Worm (Caenorhabditis elegans) whole organism, young adult: Measurements from ENCODE around the gene F14H3.6.

Experiments
- B0035.1 ChIP-seq: sonication (generic microtip); optimal IDR thresholded peaks from 2 replicates; lab custom pipeline; 2016; ENCODE audit warnings: missing genetic modification characterization, mild to moderate bottlenecking, missing compliant biosample characterization, missing genotype, missing genetic modification reagents
- C06A6.2 ChIP-seq: fragments of 200-800 bp; sonication (Bioruptor generic); conservative IDR thresholded peaks from 2 replicates; pipeline ENCODE4 v1.3.6; 2022; ENCODE audit warnings: missing genetic modification characterization, missing compliant biosample characterization
- D2030.7 ChIP-seq: fragments of 200-800 bp; sonication (Bioruptor generic); IDR thresholded peaks from 2 replicates; pipeline ENCODE4 v1.3.6; 2022; ENCODE audit warnings: missing genetic modification reagents, missing genetic modification characterization, missing compliant biosample characterization
- F10E7.11 ChIP-seq: sonication (generic microtip); optimal IDR thresholded peaks from 2 replicates; lab custom pipeline; 2017; ENCODE audit warnings: mild to moderate bottlenecking, missing genetic modification characterization, moderate library complexity, missing compliant biosample characterization
- F39B2.1 ChIP-seq: fragments of 200-800 bp; sonication (Bioruptor generic); IDR thresholded peaks from 2 replicates; pipeline ENCODE4 v1.3.6; 2022; ENCODE audit warnings: missing genetic modification reagents, missing genetic modification characterization, missing compliant biosample characterization
- K12H6.12 ChIP-seq: fragments of 200-800 bp; sonication (Bioruptor generic); optimal IDR thresholded peaks from 2 replicates; lab custom pipeline; 2018; ENCODE audit warnings: mild to moderate bottlenecking, missing genetic modification characterization, missing compliant biosample characterization
- akir-1 ChIP-seq: fragments of 200-800 bp; sonication (Bioruptor generic); optimal IDR thresholded peaks from 2 replicates; lab custom pipeline; 2018; ENCODE audit warnings: mild to moderate bottlenecking, missing genetic modification characterization, moderate library complexity, missing compliant biosample characterization
- attf-3 ChIP-seq: fragments of 200-800 bp; sonication (Bioruptor generic); conservative IDR thresholded peaks from 2 replicates; pipeline ENCODE4 v1.3.6; 2022; ENCODE audit warnings: missing genetic modification reagents, missing genetic modification characterization, missing compliant biosample characterization
- attf-5 ChIP-seq: fragments of 200-800 bp; sonication (Bioruptor generic); optimal IDR thresholded peaks from 2 replicates; lab custom pipeline; 2018; ENCODE audit warnings: mild to moderate bottlenecking, missing genetic modification characterization, missing compliant biosample characterization
- bed-2 ChIP-seq: fragments of 200-800 bp; sonication (Bioruptor generic); IDR thresholded peaks from 2 replicates; pipeline ENCODE4 v1.3.6; 2022; ENCODE audit warnings: missing genetic modification reagents, missing genetic modification characterization, missing compliant biosample characterization
- ceh-79 ChIP-seq: sonication (generic microtip); optimal IDR thresholded peaks from 2 replicates; lab custom pipeline; 2017; ENCODE audit warnings: mild to moderate bottlenecking, missing genetic modification characterization, missing compliant biosample characterization
- ceh-91 ChIP-seq: fragments of 200-800 bp; sonication (Bioruptor generic); IDR thresholded peaks from 2 replicates; pipeline ENCODE4 v1.3.6; 2022; ENCODE audit warnings: missing genetic modification reagents, missing genetic modification characterization, missing compliant biosample characterization
- dpl-1 ChIP-seq: fragments of 150-350 bp; optimal IDR thresholded peaks from 2 replicates; lab custom pipeline; 2014; ENCODE audit warnings: missing biosample characterization, missing genetic modification reagents, missing genetic modification characterization
- efl-1 ChIP-seq: fragments of 150-350 bp; optimal IDR thresholded peaks from 2 replicates; lab custom pipeline; 2014; ENCODE audit warnings: missing biosample characterization, missing genetic modification reagents, missing genetic modification characterization
- egl-18 ChIP-seq: fragments of 200-800 bp; sonication (Bioruptor generic); IDR thresholded peaks from 2 replicates; pipeline ENCODE4 v1.3.6; 2022; ENCODE audit warnings: missing genetic modification reagents, missing genetic modification characterization, missing compliant biosample characterization
- egrh-3 ChIP-seq: fragments of 200-800 bp; sonication (Bioruptor generic); IDR thresholded peaks from 2 replicates; pipeline ENCODE4 v1.3.6; 2022; ENCODE audit warnings: missing genetic modification reagents, missing genetic modification characterization, missing compliant biosample characterization
- fkh-3 ChIP-seq: sonication (generic microtip); optimal IDR thresholded peaks from 2 replicates; lab custom pipeline; 2016; ENCODE audit warnings: mild to moderate bottlenecking, missing genetic modification characterization, missing compliant biosample characterization
- hmg-1.2 ChIP-seq: fragments of 200-800 bp; sonication (Bioruptor generic); IDR thresholded peaks from 2 replicates; pipeline ENCODE4 v1.3.6; 2022; ENCODE audit warnings: missing genetic modification reagents, missing genetic modification characterization, missing compliant biosample characterization
- hsf-1 ChIP-seq: fragments of 200-800 bp; sonication (Bioruptor generic); IDR thresholded peaks from 2 replicates; pipeline ENCODE4 v1.3.6; 2022; ENCODE audit warnings: missing genetic modification reagents, missing genetic modification characterization, missing compliant biosample characterization
- lag-1 ChIP-seq: fragments of 200-800 bp; sonication (Bioruptor generic); IDR thresholded peaks from 2 replicates; pipeline ENCODE4 v1.3.6; 2022; ENCODE audit warnings: missing genetic modification reagents, missing genetic modification characterization, missing compliant biosample characterization
- madf-10 ChIP-seq: sonication (generic microtip); optimal IDR thresholded peaks from 2 replicates; lab custom pipeline; 2016; ENCODE audit warnings: mild to moderate bottlenecking, missing genetic modification characterization, missing compliant biosample characterization
- madf-6 ChIP-seq: fragments of 200-800 bp; sonication (Bioruptor generic); IDR thresholded peaks from 2 replicates; pipeline ENCODE4 v1.3.6; 2022; ENCODE audit warnings: missing genetic modification reagents, missing genetic modification characterization, missing compliant biosample characterization
- madf-8 ChIP-seq: fragments of 200-800 bp; sonication (Bioruptor generic); conservative IDR thresholded peaks from 2 replicates; pipeline ENCODE4 v1.3.6; 2022; ENCODE audit warnings: missing genetic modification reagents, missing genetic modification characterization, missing compliant biosample characterization
- nhr-27 ChIP-seq: fragments of 200-800 bp; sonication (Bioruptor generic); optimal IDR thresholded peaks from 2 replicates; lab custom pipeline; 2018; ENCODE audit warnings: mild to moderate bottlenecking, missing genetic modification characterization, moderate library complexity, missing compliant biosample characterization
- nhr-80 ChIP-seq: sonication (generic microtip); optimal IDR thresholded peaks from 2 replicates; lab custom pipeline; 2016; ENCODE audit warnings: missing genetic modification characterization, missing compliant biosample characterization
- nhr-90 ChIP-seq: sonication (generic microtip); optimal IDR thresholded peaks from 2 replicates; lab custom pipeline; 2016; ENCODE audit warnings: missing genotype, mild to moderate bottlenecking, missing genetic modification characterization, missing compliant biosample characterization
- pha-4 ChIP-seq: fragments of 150-350 bp; sonication (generic microtip); optimal IDR thresholded peaks from 2 replicates; lab custom pipeline; 2014; ENCODE audit warnings: missing biosample characterization, missing genetic modification reagents, missing genetic modification characterization
- rpc-1 ChIP-seq, 2 experiments: fragments of 150-350 bp in 1 of 2; sonication (generic microtip) in 1 of 2; optimal IDR thresholded peaks; 2 replicates each; lab custom pipeline; 2014 to 2018; ENCODE audit warnings: missing biosample characterization in 1 of 2, missing genetic modification characterization in 1 of 2, missing genetic modification reagents in 1 of 2, missing genotype in 1 of 2
- snpc-4 ChIP-seq, 5 experiments: fragments of 150-350 bp in 1 of 5; sonication (generic microtip) in 4 of 5; optimal IDR thresholded peaks; 2 replicates each; lab custom pipeline; 2014 to 2018; ENCODE audit warnings: missing genetic modification characterization in 5 of 5, missing biosample characterization in 3 of 5, antibody characterized with exemption in 2 of 5, mild to moderate bottlenecking in 2 of 5, missing compliant biosample characterization in 2 of 5, missing genotype in 2 of 5, moderate library complexity in 2 of 5, missing genetic modification reagents in 1 of 5
- somi-1 ChIP-seq: fragments of 200-800 bp; sonication (Bioruptor generic); optimal IDR thresholded peaks from 2 replicates; lab custom pipeline; 2018; ENCODE audit warnings: mild to moderate bottlenecking, missing genetic modification characterization, missing compliant biosample characterization
- sptf-2 ChIP-seq: fragments of 200-800 bp; sonication (Bioruptor generic); optimal IDR thresholded peaks from 2 replicates; lab custom pipeline; 2018; ENCODE audit warnings: mild to moderate bottlenecking, missing genetic modification characterization, missing compliant biosample characterization
- tlf-1 ChIP-seq: fragments of 200-800 bp; sonication (Bioruptor generic); optimal IDR thresholded peaks from 2 replicates; lab custom pipeline; 2018; ENCODE audit warnings: mild to moderate bottlenecking, missing genetic modification characterization, missing compliant biosample characterization
- xnd-1 ChIP-seq: sonication (generic microtip); optimal IDR thresholded peaks from 2 replicates; lab custom pipeline; 2016; ENCODE audit warnings: missing genotype, missing genetic modification reagents, missing genetic modification characterization, missing compliant biosample characterization

F14H3.6 gene

DNA sequence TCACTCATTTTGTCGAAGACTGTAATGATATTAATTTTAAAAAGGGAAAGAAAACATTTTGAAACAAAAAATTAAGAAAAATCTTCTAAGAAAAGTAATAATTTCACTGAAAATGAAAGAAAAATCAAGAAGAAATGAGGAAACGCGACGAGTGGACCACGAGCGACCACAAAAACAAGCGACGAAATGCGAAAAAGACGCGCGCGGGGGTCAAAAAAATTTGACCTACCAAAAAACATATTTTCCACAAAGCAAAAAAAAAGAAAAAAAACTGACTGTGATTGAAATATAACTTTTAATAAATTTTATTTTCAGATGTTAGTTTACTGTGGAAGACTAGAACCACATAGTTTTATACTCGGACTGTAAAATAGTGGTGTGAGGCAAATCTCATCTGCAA lies at the start of gene F14H3.6:
Gene F14H3.6, minus strand, starts transcription at position 22 of the 400 bp plus-strand sequence.
- TF ChIP-seq madf-6 (GFP tag; lab: Robert Waterston, UW) (peak; percentile 86), nhr-80 (tag; lab: Kevin White, UChicago) (no peak), efl-1 (peak; percentile 86), dpl-1 (GFP tag; lab: Kevin White, UChicago) (peak; percentile 69), D2030.7 (GFP tag; lab: Robert Waterston, UW) (peak; percentile 20; the same call in 1 of the 2 replicates), nhr-27 (tag; lab: Kevin White, UChicago) (no peak), snpc-4 (GFP tag; optimal IDR thresholded peaks at IDR 0.05; lab: Kevin White, UChicago) (no peak), snpc-4 (tag; optimal IDR thresholded peaks at IDR 0.05; lab: Kevin White, UChicago) (no peak), madf-8 (peak; percentile 75), xnd-1 (tag; lab: Kevin White, UChicago) (peak; percentile 44)

DNA sequence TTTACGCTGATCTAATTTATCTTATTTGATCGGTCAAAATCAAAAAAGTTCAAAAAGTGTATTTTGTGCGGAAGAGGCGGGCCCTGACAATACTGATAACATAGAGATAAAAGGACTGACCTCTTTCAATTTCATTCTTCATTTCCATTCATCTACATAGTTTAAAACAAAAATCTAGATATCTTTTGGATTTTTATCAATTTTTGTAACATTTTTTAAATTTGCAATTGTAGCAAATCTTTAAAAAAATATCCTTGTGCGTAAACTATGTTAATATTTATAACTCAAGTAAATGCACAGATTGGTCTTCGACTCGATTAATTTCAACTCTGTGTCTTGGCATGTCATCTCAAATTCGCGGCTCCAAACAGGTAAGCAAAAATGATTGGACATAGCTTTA lies 44.9 kb upstream of the F14H3.6 start, which contains the start of gene argk-1:
Gene argk-1, plus strand, starts transcription at position 301 of the 400 bp plus-strand sequence.
- no peak for TF ChIP-seq fkh-3 (tag; lab: Kevin White, UChicago)
- no peak for TF ChIP-seq hsf-1
- TF ChIP-seq lag-1, result no peak
- TF ChIP-seq akir-1 (GFP tag; lab: Kevin White, UChicago), result no peak
- TF ChIP-seq ceh-79, result no peak
- no peak for TF ChIP-seq K12H6.12 (tag; lab: Kevin White, UChicago)
- no peak for TF ChIP-seq egrh-3 (GFP tag; lab: Robert Waterston, UW)
- TF ChIP-seq sptf-2 (GFP tag; lab: Kevin White, UChicago), result no peak

DNA sequence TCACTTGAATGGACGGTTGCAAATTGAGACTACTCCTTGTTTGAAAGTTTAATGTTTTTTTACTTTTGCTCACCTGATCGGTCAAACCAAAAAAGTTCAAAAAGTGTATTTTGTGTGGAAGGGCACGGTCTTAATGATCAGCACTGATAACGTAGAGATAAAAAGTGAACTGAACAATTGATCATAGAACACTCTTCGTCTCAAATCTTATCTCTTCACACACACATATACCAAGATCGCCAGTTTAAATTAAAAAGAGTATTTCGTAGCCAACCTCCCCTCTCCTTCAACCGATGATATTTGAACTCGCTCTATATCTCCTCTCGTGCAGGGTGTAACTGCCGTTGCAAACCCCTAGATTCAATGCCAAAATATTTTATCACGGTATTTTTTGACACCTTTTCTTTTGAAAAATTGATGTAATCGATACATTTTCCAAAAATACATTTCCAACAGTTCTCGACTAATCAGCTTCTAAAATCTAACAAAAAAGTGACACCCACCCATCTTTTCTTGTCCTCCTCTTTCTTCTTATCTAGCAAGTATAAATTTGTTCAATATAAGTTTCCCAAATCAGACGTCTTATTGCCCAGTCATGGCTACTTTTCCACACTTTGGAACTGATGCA lies 41.5 kb upstream of the F14H3.6 start, which contains the start of gene cth-1:
Gene cth-1, plus strand, starts transcription at position 578 of the 628 bp plus-strand sequence.
- TF ChIP-seq nhr-80 (tag; lab: Kevin White, UChicago) (peak; percentile 68), bed-2 (GFP tag; lab: Robert Waterston, UW) (no peak)

DNA sequence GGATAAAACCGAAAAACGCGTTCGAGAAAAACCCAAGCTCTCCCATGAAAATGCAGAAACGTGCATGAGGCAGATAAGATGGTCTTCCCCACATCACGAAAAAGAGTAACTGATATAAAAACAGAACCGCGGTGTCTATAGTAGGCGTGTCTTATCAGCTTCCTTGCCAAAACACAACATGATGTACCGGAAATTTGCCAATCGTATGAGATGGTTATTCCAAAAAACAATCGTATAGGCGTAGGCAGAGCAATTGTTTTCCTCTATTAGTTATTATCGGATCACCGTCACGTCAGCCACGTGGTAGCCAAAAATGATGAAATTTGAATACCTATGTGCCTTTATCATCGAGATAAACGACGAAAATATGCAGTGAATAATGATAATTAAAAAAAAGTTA lies 40.7 kb upstream of the F14H3.6 start, which contains the start of gene str-7:
Gene str-7, minus strand, starts transcription at position 101 of the 400 bp plus-strand sequence.
- TF ChIP-seq attf-5 (GFP tag; lab: Kevin White, UChicago) (no peak), nhr-90 (tag; lab: Kevin White, UChicago) (no peak), tlf-1 (GFP tag; lab: Kevin White, UChicago) (no peak), attf-3 (GFP tag; lab: Robert Waterston, UW) (no peak), F39B2.1 (GFP tag; lab: Robert Waterston, UW) (no peak), somi-1 (GFP tag; lab: Kevin White, UChicago) (no peak), nhr-80 (tag; lab: Kevin White, UChicago) (no peak), hmg-1.2 (GFP tag; lab: Robert Waterston, UW) (no peak), B0035.1 (tag; lab: Kevin White, UChicago) (no peak), madf-10 (tag; lab: Kevin White, UChicago) (no peak), F10E7.11 (no peak), rpc-1 (optimal IDR thresholded peaks at IDR 0.05; lab: Kevin White, UChicago) (no peak), rpc-1 (tag; optimal IDR thresholded peaks at IDR 0.05; lab: Kevin White, UChicago) (no peak), egl-18 (GFP tag; lab: Robert Waterston, UW) (no peak), ceh-91 (GFP tag; lab: Robert Waterston, UW) (no peak), pha-4 (no peak), C06A6.2 (GFP tag; lab: Robert Waterston, UW) (no peak)
